Worm (Caenorhabditis elegans): ENCODE measurements around the gene casy-1.

DNA sequence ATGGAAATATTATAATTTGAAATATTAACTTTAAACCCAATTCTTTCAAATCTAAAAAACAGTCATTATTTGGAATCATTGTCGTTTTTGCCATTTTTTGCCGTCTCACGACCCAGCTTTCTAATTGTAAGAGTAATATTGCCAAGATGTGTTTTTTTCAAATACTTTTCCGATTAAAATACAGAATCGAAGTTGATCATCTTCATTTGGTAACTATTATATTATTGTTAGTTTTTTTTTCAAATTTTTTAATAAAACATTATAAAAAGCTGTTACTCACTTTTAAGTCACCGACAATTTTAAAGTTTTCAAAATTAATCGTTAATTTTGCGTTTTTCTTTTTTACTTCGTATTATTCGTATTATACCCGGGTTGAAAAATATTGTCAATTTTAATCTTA is 40.8 kb upstream of the casy-1 start, which contains the start of gene ins-5:
- TF ChIP-seq pqm-1 (tag; optimal IDR thresholded peaks at IDR 0.05) (no peak), nhr-42 (GFP tag; IDR thresholded peaks at IDR 0.05) (no peak), Y5F2A.4 (GFP tag; optimal IDR thresholded peaks at IDR 0.05) (no peak), nhr-25 (tag; optimal IDR thresholded peaks at IDR 0.05; ENCODE audit: borderline replicate concordance, insufficient read depth) (no peak), nhr-10 (tag; optimal IDR thresholded peaks at IDR 0.05) (no peak)

Measured in whole organism, L4 larva.